Worm (Caenorhabditis elegans): ENCODE data around the gene inx-18.

DNA sequence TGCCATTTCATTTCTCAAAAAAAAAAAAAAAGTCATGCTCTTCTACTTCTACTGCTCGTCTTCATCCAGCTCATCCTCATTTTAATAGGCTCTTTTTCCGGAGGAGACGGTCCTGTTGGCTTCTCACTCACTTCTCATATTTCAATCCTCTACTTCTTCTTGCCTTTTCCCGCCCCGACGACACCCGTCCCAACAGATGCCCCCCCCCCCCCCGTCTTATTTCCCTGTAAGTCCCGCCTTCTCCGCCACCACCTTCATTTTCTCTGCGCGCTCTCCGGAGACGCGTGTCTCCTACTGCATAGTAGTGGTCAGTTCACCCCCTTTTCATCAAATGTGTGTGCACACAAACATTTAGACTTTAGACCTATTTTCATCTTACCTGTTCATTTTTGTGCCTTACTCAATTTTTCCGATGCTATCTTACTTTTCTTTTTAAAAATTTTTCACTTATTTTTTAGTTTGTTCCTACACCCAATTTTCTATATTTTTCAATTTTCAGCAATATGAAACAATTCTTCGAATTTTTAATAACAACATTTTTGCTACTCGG, 47.3 kb upstream of the inx-18 start, which contains the start of gene efn-4:
- TF ChIP-seq mab-9 (GFP tag; IDR thresholded peaks at IDR 0.05) (no peak), mdl-1 (tag; optimal IDR thresholded peaks at IDR 0.05) (no peak), nhr-237 (tag; optimal IDR thresholded peaks at IDR 0.05) (no peak), sox-4 (tag; optimal IDR thresholded peaks at IDR 0.05) (no peak), zag-1 (tag; optimal IDR thresholded peaks at IDR 0.05) (no peak), blmp-1 (tag; optimal IDR thresholded peaks at IDR 0.05) (no peak), ztf-11 (tag; optimal IDR thresholded peaks at IDR 0.05) (no peak), nhr-77 (tag; optimal IDR thresholded peaks at IDR 0.05) (no peak), egl-13 (tag; optimal IDR thresholded peaks at IDR 0.05) (no peak), lin-14 (GFP tag; optimal IDR thresholded peaks at IDR 0.05) (no peak), skn-1 (tag; optimal IDR thresholded peaks at IDR 0.05) (no peak)
